Worm (Caenorhabditis elegans): ENCODE data around the gene dao-3.

The dao-3 gene

DNA sequence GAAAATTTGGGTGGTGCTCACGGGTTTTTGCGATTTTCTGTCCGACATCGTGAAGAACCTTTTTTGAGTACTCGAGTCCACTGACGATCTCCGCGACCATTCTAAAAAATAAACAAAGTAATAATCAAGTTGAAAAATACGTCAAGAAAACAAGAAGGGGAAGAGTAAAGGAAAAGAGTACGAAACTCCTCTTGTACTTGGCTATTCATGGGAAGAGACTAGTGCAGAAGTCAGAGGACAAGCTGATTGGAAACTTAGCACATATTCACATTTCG, at the start of gene dao-3:
Gene dao-3 (minus strand): TSS at position 101 of the 275 bp plus-strand sequence.
- TF ChIP-seq sox-2 (GFP tag; IDR thresholded peaks at IDR 0.05) (no peak), hlh-8 (tag; optimal IDR thresholded peaks at IDR 0.05) (no peak)

ce11 chrX:8129543-8129942, 43.2 kb upstream of the dao-3 start, which contains the start of gene frpr-1:
TSS of gene frpr-1 (minus strand) at chrX:8129643.
- TF ChIP-seq dve-1 (tag; optimal IDR thresholded peaks at IDR 0.05) (no peak), pat-9 (tag; optimal IDR thresholded peaks at IDR 0.05) (no peak), K02D7.2 (tag; optimal IDR thresholded peaks at IDR 0.05) (no peak), unc-86 (tag; optimal IDR thresholded peaks at IDR 0.05) (no peak), tbx-2 (tag; optimal IDR thresholded peaks at IDR 0.05) (no peak), ceh-31 (tag; optimal IDR thresholded peaks at IDR 0.05) (no peak), che-1 (tag; optimal IDR thresholded peaks at IDR 0.05) (no peak), hlh-8 (tag; optimal IDR thresholded peaks at IDR 0.05) (no peak)

- TF ChIP-seq hlh-30 (tag; optimal IDR thresholded peaks at IDR 0.05; ENCODE audit: insufficient read depth) (no peak), ceh-14 (tag; optimal IDR thresholded peaks at IDR 0.05) (no peak), ahr-1 (tag; optimal IDR thresholded peaks at IDR 0.05) (no peak), ceh-31 (tag; optimal IDR thresholded peaks at IDR 0.05) (no peak), ceh-34 (tag; optimal IDR thresholded peaks at IDR 0.05) (no peak), nfya-1 (tag; optimal IDR thresholded peaks at IDR 0.05) (no peak), ceh-22 (tag; optimal IDR thresholded peaks at IDR 0.05) (no peak), C38D4.7 (GFP tag; optimal IDR thresholded peaks at IDR 0.05) (no peak), pha-4 (tag; optimal IDR thresholded peaks at IDR 0.05) (no peak), che-1 (tag; optimal IDR thresholded peaks at IDR 0.05) (no peak)
These were observed 36.8 kb upstream of the dao-3 start, which contains the start of gene C02B8.12 for ce11 chrX:8123194-8123593. TSS of gene C02B8.12 (minus strand) at chrX:8123368.

DNA sequence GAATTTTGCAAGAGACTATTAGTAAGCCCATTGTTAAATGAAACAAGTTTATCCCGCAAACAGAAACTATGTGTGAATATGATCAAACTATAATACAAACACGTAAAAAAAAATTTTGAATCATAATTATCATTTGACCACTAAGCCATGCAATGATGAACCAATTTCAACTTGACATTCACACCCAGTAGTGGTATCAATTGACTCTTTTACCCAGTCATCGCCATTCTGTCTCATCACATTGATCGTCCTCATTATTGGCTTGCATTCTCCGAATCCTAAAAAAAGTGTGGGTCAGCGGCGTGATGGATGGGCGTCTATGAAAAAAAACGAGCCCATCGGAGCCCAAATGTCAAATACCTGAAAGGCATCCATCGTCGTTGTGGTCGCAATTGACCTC, 33.9 kb upstream of the dao-3 start:
- no peak for TF ChIP-seq pax-1 (tag; optimal IDR thresholded peaks at IDR 0.05)
- no peak for TF ChIP-seq che-1 (tag; optimal IDR thresholded peaks at IDR 0.05)
- TF ChIP-seq odd-2 (tag; optimal IDR thresholded peaks at IDR 0.05) = no peak
- TF ChIP-seq ahr-1 (tag; optimal IDR thresholded peaks at IDR 0.05) = no peak
- no peak for TF ChIP-seq elt-2 (tag; optimal IDR thresholded peaks at IDR 0.05)
- TF ChIP-seq ceh-2 (tag; optimal IDR thresholded peaks at IDR 0.05) = no peak
- no peak for TF ChIP-seq ceh-45 (GFP tag; IDR thresholded peaks at IDR 0.05)
- no peak for TF ChIP-seq unc-55 (GFP tag; optimal IDR thresholded peaks at IDR 0.05)
- TF ChIP-seq hlh-13 (GFP tag; optimal IDR thresholded peaks at IDR 0.05) = no peak
- no peak for TF ChIP-seq npax-4 (tag; optimal IDR thresholded peaks at IDR 0.05)
- no peak for TF ChIP-seq hlh-8 (tag; optimal IDR thresholded peaks at IDR 0.05)
- TF ChIP-seq ets-4 (tag; optimal IDR thresholded peaks at IDR 0.05) = no peak

DNA sequence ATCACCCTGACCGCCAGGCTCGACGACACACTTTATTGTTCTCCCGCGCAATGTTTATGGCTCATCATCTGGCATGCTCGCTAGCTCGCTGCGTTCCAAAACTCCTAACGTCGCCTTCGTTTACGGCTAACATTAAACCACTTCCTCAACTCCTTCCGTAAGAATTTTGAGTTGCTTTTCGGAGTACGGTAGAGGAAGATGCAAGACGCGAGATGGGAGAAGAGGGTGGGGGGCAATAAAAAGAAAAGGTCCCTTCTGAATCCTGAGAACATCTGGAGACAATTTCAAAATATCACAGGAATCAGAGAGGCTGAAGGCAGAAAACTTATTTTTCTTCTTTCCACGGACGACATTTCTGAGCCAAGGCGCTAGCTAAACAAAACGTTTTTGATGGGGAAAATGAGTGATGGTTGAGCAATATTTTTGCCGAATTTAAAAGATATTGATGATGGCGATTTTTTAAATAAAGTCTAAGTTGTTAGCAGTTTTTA, 31.5 kb upstream of the dao-3 start:
- peak; percentile 98 for TF ChIP-seq hlh-8 (tag; optimal IDR thresholded peaks at IDR 0.05)
- TF ChIP-seq eyg-1 (tag; optimal IDR thresholded peaks at IDR 0.05) = no peak

ce11 chrX:8116157-8116556, 29.8 kb upstream of the dao-3 start, which contains the start of gene hlh-8:
TSS of gene hlh-8 (plus strand) at chrX:8116457.
- TF ChIP-seq sdc-2 (tag; optimal IDR thresholded peaks at IDR 0.05) = no peak
- peak; percentile 49 for TF ChIP-seq hlh-8 (tag; optimal IDR thresholded peaks at IDR 0.05)

- no peak for TF ChIP-seq ceh-14 (tag; optimal IDR thresholded peaks at IDR 0.05)
- TF ChIP-seq hlh-15 (tag; optimal IDR thresholded peaks at IDR 0.05) = no peak
These were observed 23.8 kb upstream of the dao-3 start, which contains the start of gene K07E3.1 for ce11 chrX:8110193-8110592. TSS of gene K07E3.1 (plus strand) at chrX:8110439.

Measured in whole organism, late embryonic.